Worm (Caenorhabditis elegans): Measurements from ENCODE around the gene srx-130.

- no peak for TF ChIP-seq mef-2 (tag; optimal IDR thresholded peaks at IDR 0.05)
- no peak for TF ChIP-seq unc-86 (tag; optimal IDR thresholded peaks at IDR 0.05)
- no peak for TF ChIP-seq skn-1 (tag; optimal IDR thresholded peaks at IDR 0.05)
These were observed 19.3 kb downstream of the srx-130 start, which contains the start of gene srx-137 for ce11 chrV:13862505-13862904.

Measured in whole organism, L1 larva.